Worm (Caenorhabditis elegans): ENCODE results near the gene K10G6.5.
A peak's percentile ranks its signal among the peaks of the same experiment; 100 is the strongest.

K10G6.5 gene

DNA sequence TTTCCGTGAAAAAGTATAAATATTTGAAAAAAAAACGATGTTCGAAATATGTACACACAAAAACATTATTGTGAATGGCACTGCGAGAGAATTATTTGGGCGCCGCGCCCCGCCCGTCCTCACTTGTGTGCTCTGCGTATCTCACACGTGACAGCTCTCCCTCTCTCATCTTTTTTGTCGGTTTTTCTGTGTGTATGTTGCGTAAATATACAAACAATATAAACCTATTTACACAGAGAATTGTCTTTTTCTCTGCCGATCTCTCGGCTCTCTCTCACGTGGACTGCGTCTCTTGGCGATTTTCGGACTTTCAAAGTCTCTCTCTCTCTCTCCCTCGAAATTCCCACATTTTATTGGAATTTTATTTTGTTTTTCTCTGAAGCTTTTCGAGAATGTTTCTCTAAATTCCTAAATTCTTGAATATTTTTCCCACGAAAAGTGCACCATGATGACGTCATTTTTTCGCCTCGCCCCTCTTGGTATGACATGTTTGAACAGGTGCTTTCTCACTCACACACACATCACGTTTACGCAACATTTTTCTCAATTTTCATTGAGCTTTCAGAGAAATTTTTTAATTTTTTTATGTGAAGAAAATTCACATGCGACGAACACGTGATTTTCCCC is 28.3 kb upstream of the K10G6.5 start (continued):
- TF ChIP-seq F26F4.8 (GFP tag; conservative IDR thresholded peaks at IDR 0.05) (no peak), nhr-28 (tag; optimal IDR thresholded peaks at IDR 0.05) (peak; percentile 81), tag-97 (GFP tag; IDR thresholded peaks at IDR 0.05) (no peak), ceh-62 (tag; optimal IDR thresholded peaks at IDR 0.05) (no peak), nhr-77 (tag; optimal IDR thresholded peaks at IDR 0.05) (peak; percentile 38), unc-39 (tag; optimal IDR thresholded peaks at IDR 0.05) (no peak), unc-130 (GFP tag; optimal IDR thresholded peaks at IDR 0.05) (no peak), jun-1 (tag; optimal IDR thresholded peaks at IDR 0.05) (peak; percentile 14), Y105C5A.15 (GFP tag; IDR thresholded peaks at IDR 0.05) (no peak), T26A8.4 (GFP tag; IDR thresholded peaks at IDR 0.05) (peak; percentile 19; the same call in 1 of the 2 replicates), aha-1 (tag) (peak; percentile 94), ZK337.2 (GFP tag; IDR thresholded peaks at IDR 0.05) (no peak), daf-19 (GFP tag; conservative IDR thresholded peaks at IDR 0.05) (no peak), ceh-20 (GFP tag; IDR thresholded peaks at IDR 0.05) (peak; percentile 64; the same call in 1 of the 2 replicates), daf-16 (GFP tag; optimal IDR thresholded peaks at IDR 0.05) (peak; percentile 69 to 96), daf-16 (tag; optimal IDR thresholded peaks at IDR 0.05) (peak; percentile 99), mes-2 (tag; optimal IDR thresholded peaks at IDR 0.05; ENCODE audit: poor library complexity, severe bottlenecking) (peak; percentile 70), vab-7 (GFP tag; IDR thresholded peaks at IDR 0.05) (0 out of 2 replicates have a peak, but pooled peaks have one; percentile 29), ctbp-1 (GFP tag; IDR thresholded peaks at IDR 0.05) (peak; percentile 66; the same call in 1 of the 2 replicates), fkh-10 (GFP tag; optimal IDR thresholded peaks at IDR 0.05) (no peak), daf-8 (GFP tag; IDR thresholded peaks at IDR 0.05) (no peak), hlh-11 (tag; optimal IDR thresholded peaks at IDR 0.05) (peak; percentile 92), mxl-2 (GFP tag; conservative IDR thresholded peaks at IDR 0.05) (no peak), T20F7.1 (GFP tag; optimal IDR thresholded peaks at IDR 0.05) (no peak), spr-1 (tag; optimal IDR thresholded peaks at IDR 0.05) (peak; percentile 25), gei-8 (GFP tag; optimal IDR thresholded peaks at IDR 0.05) (peak; percentile 12), saeg-2 (GFP tag; IDR thresholded peaks at IDR 0.05) (0 out of 2 replicates have a peak, but pooled peaks have one; percentile 46), mep-1 (tag; optimal IDR thresholded peaks at IDR 0.05) (peak; percentile 78), unc-62 (GFP tag; optimal IDR thresholded peaks at IDR 0.05 in 1 of 2) (no peak), unc-62 (tag; optimal IDR thresholded peaks at IDR 0.05) (no peak), lin-15B (tag; optimal IDR thresholded peaks at IDR 0.05) (no peak), nhr-102 (tag; optimal IDR thresholded peaks at IDR 0.05) (peak; percentile 28), dmd-6 (GFP tag; IDR thresholded peaks at IDR 0.05) (peak; percentile 90), fos-1 (tag; optimal IDR thresholded peaks at IDR 0.05) (no peak), madf-5 (GFP tag; IDR thresholded peaks at IDR 0.05) (no peak), nhr-10 (tag; optimal IDR thresholded peaks at IDR 0.05) (peak; percentile 47), dpl-1 (GFP tag; optimal IDR thresholded peaks at IDR 0.05) (peak; percentile 9), snpc-1.2 (GFP tag; IDR thresholded peaks at IDR 0.05) (no peak), ZK546.5 (tag; optimal IDR thresholded peaks at IDR 0.05) (no peak), ceh-32 (tag; optimal IDR thresholded peaks at IDR 0.05; ENCODE audit: poor library complexity) (no peak), cey-2 (tag; optimal IDR thresholded peaks at IDR 0.05; ENCODE audit: borderline replicate concordance, insufficient read depth) (no peak), daf-12 (tag; optimal IDR thresholded peaks at IDR 0.05) (no peak), tra-1 (GFP tag; IDR thresholded peaks at IDR 0.05) (peak; percentile 85), dmd-9 (GFP tag; IDR thresholded peaks at IDR 0.05) (no peak), lir-3 (tag; optimal IDR thresholded peaks at IDR 0.05) (no peak), arid-1 (GFP tag; conservative IDR thresholded peaks at IDR 0.05) (no peak), F49E8.2 (tag; optimal IDR thresholded peaks at IDR 0.05; ENCODE audit: borderline replicate concordance) (no peak), ces-1 (GFP tag; optimal IDR thresholded peaks at IDR 0.05) (peak; percentile 29), pha-4 (GFP tag; IDR thresholded peaks at IDR 0.05) (peak; percentile 82), pha-4 (tag; optimal IDR thresholded peaks at IDR 0.05) (peak; percentile 91), nhr-41 (GFP tag; IDR thresholded peaks at IDR 0.05) (no peak)

Data from whole organism, L4 larva.